Worm (Caenorhabditis elegans): Measurements from ENCODE around the gene gcy-23.

gcy-23 gene

DNA sequence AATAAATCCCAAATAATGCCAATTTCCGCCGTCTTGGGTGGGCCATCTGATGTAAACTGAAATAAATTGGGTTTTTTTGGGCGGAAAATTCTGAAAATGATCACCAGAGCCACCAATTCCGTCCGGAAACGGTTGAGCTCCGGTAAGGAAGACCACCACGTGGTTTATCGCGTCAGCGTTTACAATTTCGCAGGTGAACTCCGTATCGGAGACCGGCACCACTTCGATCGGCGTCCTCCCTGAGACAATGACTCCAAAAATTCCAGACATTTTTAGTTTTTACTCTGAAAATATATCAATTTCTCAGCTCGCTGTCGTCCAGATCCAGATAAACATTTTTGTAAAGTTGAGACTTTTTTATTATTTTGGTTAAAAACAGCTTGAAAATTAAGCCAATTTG is 47.4 kb upstream of the gcy-23 start, which contains the start of gene F42A6.6:
Gene F42A6.6, minus strand, starts transcription at position 289 of the 400 bp plus-strand sequence.
- TF ChIP-seq nhr-76 (tag; optimal IDR thresholded peaks at IDR 0.05) (no peak), sup-37 (GFP tag; optimal IDR thresholded peaks at IDR 0.05) (no peak), unc-86 (tag; optimal IDR thresholded peaks at IDR 0.05) (no peak), nhr-237 (tag; optimal IDR thresholded peaks at IDR 0.05) (no peak), nhr-11 (tag; optimal IDR thresholded peaks at IDR 0.05) (no peak), lin-39 (tag; optimal IDR thresholded peaks at IDR 0.05) (no peak), zag-1 (tag; optimal IDR thresholded peaks at IDR 0.05) (no peak), hlh-4 (tag; optimal IDR thresholded peaks at IDR 0.05) (no peak), ets-5 (GFP tag; IDR thresholded peaks at IDR 0.05) (no peak), sox-4 (tag; optimal IDR thresholded peaks at IDR 0.05) (no peak), nhr-28 (tag; optimal IDR thresholded peaks at IDR 0.05) (no peak), skn-1 (tag; optimal IDR thresholded peaks at IDR 0.05) (no peak), ztf-4 (tag; optimal IDR thresholded peaks at IDR 0.05) (peak; percentile 8), swsn-7 (tag; optimal IDR thresholded peaks at IDR 0.05) (peak; percentile 6), F16B12.6 (tag; optimal IDR thresholded peaks at IDR 0.05) (no peak), egl-13 (tag; optimal IDR thresholded peaks at IDR 0.05) (no peak), nhr-19 (GFP tag; conservative IDR thresholded peaks at IDR 0.05) (0 out of 2 replicates have a peak, but pooled peaks have one; percentile 13), ceh-90 (tag; optimal IDR thresholded peaks at IDR 0.05) (no peak), efl-1 (optimal IDR thresholded peaks at IDR 0.05) (peak; percentile 8 to 35), efl-1 (GFP tag; optimal IDR thresholded peaks at IDR 0.05 in 1 of 2) (peak in 1 of 2 experiments; percentile 71), dsc-1 (tag; optimal IDR thresholded peaks at IDR 0.05) (no peak), ztf-11 (tag; optimal IDR thresholded peaks at IDR 0.05) (no peak), mdl-1 (tag; optimal IDR thresholded peaks at IDR 0.05) (no peak), pqm-1 (tag; optimal IDR thresholded peaks at IDR 0.05) (no peak), dpl-1 (GFP tag; optimal IDR thresholded peaks at IDR 0.05) (no peak), aly-2 (tag; optimal IDR thresholded peaks at IDR 0.05) (peak; percentile 47), sptf-1 (tag; optimal IDR thresholded peaks at IDR 0.05) (no peak), ama-1 (optimal IDR thresholded peaks at IDR 0.05) (peak; percentile 88), C34B4.2 (tag; optimal IDR thresholded peaks at IDR 0.05) (no peak), jun-1 (tag; optimal IDR thresholded peaks at IDR 0.05) (no peak), alr-1 (tag; optimal IDR thresholded peaks at IDR 0.05; ENCODE audit: borderline replicate concordance) (no peak), fkh-8 (tag; optimal IDR thresholded peaks at IDR 0.05) (no peak), grh-1 (GFP tag; IDR thresholded peaks at IDR 0.05) (no peak), lir-3 (tag; optimal IDR thresholded peaks at IDR 0.05; ENCODE audit: poor library complexity) (no peak), lsy-2 (tag; optimal IDR thresholded peaks at IDR 0.05) (peak in 1 of 2 experiments; percentile 13), vab-15 (tag; optimal IDR thresholded peaks at IDR 0.05) (no peak), aha-1 (tag; optimal IDR thresholded peaks at IDR 0.05) (no peak), Y116A8C.19 (tag; optimal IDR thresholded peaks at IDR 0.05; ENCODE audit: borderline replicate concordance) (no peak), C04F5.9 (tag; optimal IDR thresholded peaks at IDR 0.05) (no peak), ceh-88 (GFP tag; IDR thresholded peaks at IDR 0.05) (no peak), unc-30 (tag; optimal IDR thresholded peaks at IDR 0.05) (no peak), pag-3 (tag; optimal IDR thresholded peaks at IDR 0.05; ENCODE audit: borderline replicate concordance, insufficient read depth) (no peak), nhr-47 (tag; optimal IDR thresholded peaks at IDR 0.05) (peak; percentile 22), fkh-10 (GFP tag; optimal IDR thresholded peaks at IDR 0.05) (no peak), nhr-90 (tag; optimal IDR thresholded peaks at IDR 0.05; ENCODE audit: poor library complexity) (no peak), elt-3 (tag; optimal IDR thresholded peaks at IDR 0.05) (no peak), snu-23 (GFP tag; optimal IDR thresholded peaks at IDR 0.05) (peak; percentile 18), lin-14 (GFP tag; optimal IDR thresholded peaks at IDR 0.05) (no peak), elt-2 (tag; optimal IDR thresholded peaks at IDR 0.05) (peak; percentile 6), fos-1 (tag; optimal IDR thresholded peaks at IDR 0.05) (no peak), unc-98 (GFP tag; IDR thresholded peaks at IDR 0.05) (no peak), irx-1 (tag; optimal IDR thresholded peaks at IDR 0.05) (no peak), egl-27 (tag; optimal IDR thresholded peaks at IDR 0.05) (no peak), lin-35 (GFP tag; optimal IDR thresholded peaks at IDR 0.05) (peak in 1 of 2 experiments; percentile 29)

Data from whole organism, L1 larva.